Worm (Caenorhabditis elegans): ENCODE data around the gene spn-4.

spn-4 gene

DNA sequence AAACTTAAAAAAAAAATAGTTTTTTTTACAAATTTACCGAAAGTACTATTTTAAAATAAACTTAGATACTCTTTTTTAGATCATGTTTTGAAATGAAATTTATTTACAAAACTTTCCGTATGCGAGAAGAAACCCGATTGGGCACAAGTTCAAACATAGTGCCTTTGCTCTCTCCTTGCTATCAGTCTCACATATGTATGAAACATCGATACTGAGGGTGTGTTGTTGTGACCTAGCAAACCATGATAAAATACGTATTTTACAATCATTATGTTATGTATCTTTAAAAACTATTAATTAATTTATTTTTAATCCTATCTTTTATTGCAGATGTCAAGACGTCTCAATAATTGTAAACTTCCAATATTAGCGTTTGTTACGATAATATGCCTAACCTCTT lies 25.4 kb upstream of the spn-4 start:
- TF ChIP-seq nhr-41 (GFP tag; IDR thresholded peaks at IDR 0.05), result no peak
- TF ChIP-seq pqm-1 (tag; optimal IDR thresholded peaks at IDR 0.05), result peak; percentile 71
- TF ChIP-seq daf-16 (GFP tag; optimal IDR thresholded peaks at IDR 0.05), result no peak
- TF ChIP-seq daf-16 (tag; optimal IDR thresholded peaks at IDR 0.05), result peak; percentile 64
- TF ChIP-seq nhr-28 (tag; optimal IDR thresholded peaks at IDR 0.05), result peak; percentile 73
- no peak for TF ChIP-seq nhr-11 (tag; optimal IDR thresholded peaks at IDR 0.05)

DNA sequence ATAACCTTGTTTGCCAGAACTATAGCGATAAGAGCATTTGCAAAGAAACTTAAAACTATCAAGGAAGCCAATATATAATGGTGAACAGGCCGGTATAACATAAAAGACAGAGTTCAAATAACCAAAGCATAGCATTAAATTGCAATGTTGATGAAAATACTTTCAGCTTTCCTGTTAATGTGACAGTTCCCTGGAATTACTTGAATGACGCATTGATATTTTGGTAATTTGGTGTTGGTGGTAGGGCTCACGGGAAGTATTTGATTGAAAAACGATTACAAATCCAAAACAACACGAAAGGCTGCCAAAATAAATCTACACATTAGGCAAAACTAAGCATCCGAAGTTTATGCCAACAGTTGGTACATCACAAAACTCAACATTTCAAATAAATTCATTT lies 24.3 kb upstream of the spn-4 start, which contains the start of gene dmsr-16:
TSS of gene dmsr-16 (minus strand) at position 101 of the 400 bp plus-strand sequence.
- peak in 1 of 2 experiments; percentile 34 for TF ChIP-seq unc-62 (GFP tag; optimal IDR thresholded peaks at IDR 0.05 in 1 of 2)
- no peak for TF ChIP-seq unc-62 (tag; optimal IDR thresholded peaks at IDR 0.05)
- TF ChIP-seq lin-29 (GFP tag; IDR thresholded peaks at IDR 0.05), result no peak

DNA sequence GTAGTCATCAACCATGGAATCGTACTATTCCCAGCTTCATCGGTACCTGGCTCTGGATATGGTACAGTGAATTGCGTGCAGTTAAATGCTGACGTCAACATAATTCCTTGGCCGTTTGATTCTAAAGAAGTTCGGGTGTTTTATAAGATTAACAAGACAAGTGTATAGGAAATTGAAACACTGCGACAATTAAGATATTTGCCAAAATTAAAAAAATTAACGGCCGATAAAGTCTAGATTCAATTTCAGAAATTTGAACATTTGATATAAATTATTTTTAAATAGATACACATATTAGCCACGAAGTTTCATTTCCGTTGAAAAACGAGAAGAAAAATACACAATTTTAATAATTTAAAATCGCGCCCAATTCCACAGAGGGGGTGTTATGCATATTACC lies 21.6 kb upstream of the spn-4 start, which contains the start of gene dmsr-12:
TSS of gene dmsr-12 (minus strand) at position 101 of the 400 bp plus-strand sequence.
- TF ChIP-seq mes-2 (tag; optimal IDR thresholded peaks at IDR 0.05; ENCODE audit: poor library complexity, severe bottlenecking) (no peak), set-16 (GFP tag; IDR thresholded peaks at IDR 0.05) (no peak), sdz-12 (GFP tag; optimal IDR thresholded peaks at IDR 0.05) (no peak), mdt-29 (GFP tag; IDR thresholded peaks at IDR 0.05) (no peak), php-3 (GFP tag; IDR thresholded peaks at IDR 0.05) (no peak), nhr-77 (tag; optimal IDR thresholded peaks at IDR 0.05) (no peak), daf-8 (GFP tag; IDR thresholded peaks at IDR 0.05) (no peak), lin-15B (tag; optimal IDR thresholded peaks at IDR 0.05) (no peak), egl-27 (tag; optimal IDR thresholded peaks at IDR 0.05) (no peak), zip-2 (tag; optimal IDR thresholded peaks at IDR 0.05) (no peak)

DNA sequence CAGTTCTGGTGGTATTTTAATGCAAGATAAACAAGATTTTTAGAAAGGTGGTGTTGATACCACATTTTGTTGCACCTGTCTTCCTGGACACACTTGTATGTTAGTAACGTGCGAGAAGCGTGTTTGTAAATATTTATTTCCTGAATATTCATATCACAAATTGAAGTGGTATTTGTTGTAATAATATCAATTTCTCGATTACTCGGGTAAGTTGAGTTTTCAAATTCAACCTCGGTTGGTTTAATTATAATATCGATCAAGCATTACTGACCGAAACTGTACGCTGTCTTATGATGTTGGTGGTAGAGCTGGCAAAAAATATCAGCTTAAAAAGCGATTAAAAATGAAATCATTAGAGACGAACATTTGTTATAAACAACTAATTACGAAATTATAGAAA lies 19.3 kb upstream of the spn-4 start, which contains the start of gene dmsr-11:
TSS of gene dmsr-11 (minus strand) at position 101 of the 400 bp plus-strand sequence.
- TF ChIP-seq lim-7 (GFP tag; IDR thresholded peaks at IDR 0.05), result no peak
- no peak for TF ChIP-seq ctbp-1 (GFP tag; IDR thresholded peaks at IDR 0.05)
- TF ChIP-seq lsy-2 (tag; optimal IDR thresholded peaks at IDR 0.05), result no peak
- no peak for TF ChIP-seq nhr-48 (tag; optimal IDR thresholded peaks at IDR 0.05)
- TF ChIP-seq nhr-10 (tag; optimal IDR thresholded peaks at IDR 0.05), result no peak
- TF ChIP-seq daf-19 (GFP tag; conservative IDR thresholded peaks at IDR 0.05), result no peak
- TF ChIP-seq mdt-29 (GFP tag; IDR thresholded peaks at IDR 0.05), result no peak
- TF ChIP-seq ceh-62 (tag; optimal IDR thresholded peaks at IDR 0.05), result no peak
- TF ChIP-seq daf-12 (tag; optimal IDR thresholded peaks at IDR 0.05), result no peak
- no peak for TF ChIP-seq F26F4.8 (GFP tag; conservative IDR thresholded peaks at IDR 0.05)
- TF ChIP-seq lin-39 (tag; optimal IDR thresholded peaks at IDR 0.05), result no peak
- no peak for TF ChIP-seq nhr-11 (tag; optimal IDR thresholded peaks at IDR 0.05)
- no peak for TF ChIP-seq cey-2 (tag; optimal IDR thresholded peaks at IDR 0.05; ENCODE audit: borderline replicate concordance, insufficient read depth)

DNA sequence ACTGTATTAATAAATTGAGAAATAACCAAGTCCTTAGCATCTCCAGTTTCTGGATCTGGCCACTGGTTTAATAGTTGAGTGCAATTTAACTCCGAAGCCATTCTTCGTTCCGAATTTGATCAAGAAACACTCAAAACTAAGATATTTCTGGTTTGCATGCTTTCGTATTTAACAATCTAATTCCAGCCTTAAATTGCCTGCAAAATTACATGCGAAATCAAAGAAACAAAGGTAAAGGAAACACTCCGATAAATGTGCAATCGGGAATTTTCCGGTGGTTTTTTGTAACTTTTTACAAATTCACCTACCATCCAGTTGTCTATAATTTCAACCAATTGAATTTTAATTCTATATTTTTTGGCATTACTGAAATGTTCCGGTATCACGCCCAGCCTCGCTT lies 17.1 kb upstream of the spn-4 start, which contains the start of gene dmsr-10:
TSS of gene dmsr-10 (minus strand) at position 101 of the 400 bp plus-strand sequence.
- TF ChIP-seq aha-1 (tag), result peak; percentile 3
- TF ChIP-seq dmd-6 (GFP tag; IDR thresholded peaks at IDR 0.05), result no peak
- TF ChIP-seq nhr-6 (tag; optimal IDR thresholded peaks at IDR 0.05), result no peak

DNA sequence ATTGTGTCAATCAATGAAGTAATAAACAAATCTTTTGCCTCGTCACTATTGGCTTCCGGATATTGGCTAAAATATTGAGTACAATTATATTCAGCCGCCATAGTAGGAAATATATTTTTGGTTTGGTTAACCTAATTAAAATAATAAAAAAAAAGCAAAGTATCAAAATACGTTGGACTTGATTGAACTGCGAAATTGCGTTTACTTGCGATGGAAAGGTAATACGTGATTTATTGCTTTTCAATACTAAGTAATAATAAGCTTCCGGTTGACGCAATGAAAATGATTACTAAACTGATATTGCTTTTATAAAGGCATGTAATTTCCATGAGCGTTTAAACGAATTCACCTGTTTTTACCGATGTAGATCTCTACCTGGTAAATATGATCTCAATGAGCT lies 14.9 kb upstream of the spn-4 start, which contains the start of gene dmsr-9:
TSS of gene dmsr-9 (minus strand) at position 101 of the 400 bp plus-strand sequence.
- no peak for TF ChIP-seq unc-39 (tag; optimal IDR thresholded peaks at IDR 0.05)
- TF ChIP-seq F26F4.8 (GFP tag; conservative IDR thresholded peaks at IDR 0.05), result no peak
- no peak for TF ChIP-seq F10B5.3 (tag; optimal IDR thresholded peaks at IDR 0.05)
- TF ChIP-seq lin-29 (GFP tag; IDR thresholded peaks at IDR 0.05), result no peak
- TF ChIP-seq sdz-12 (GFP tag; optimal IDR thresholded peaks at IDR 0.05), result no peak
- TF ChIP-seq nhr-77 (tag; optimal IDR thresholded peaks at IDR 0.05), result no peak
- TF ChIP-seq aha-1 (tag), result no peak
- no peak for TF ChIP-seq unc-130 (GFP tag; optimal IDR thresholded peaks at IDR 0.05)
- TF ChIP-seq lin-1 (GFP tag; IDR thresholded peaks at IDR 0.05), result no peak
- TF ChIP-seq F49E8.2 (tag; optimal IDR thresholded peaks at IDR 0.05; ENCODE audit: borderline replicate concordance), result no peak
- no peak for TF ChIP-seq fkh-10 (GFP tag; optimal IDR thresholded peaks at IDR 0.05)
- TF ChIP-seq nhr-25 (tag; optimal IDR thresholded peaks at IDR 0.05; ENCODE audit: borderline replicate concordance, insufficient read depth), result no peak
- TF ChIP-seq hif-1 (tag; optimal IDR thresholded peaks at IDR 0.05), result no peak
- no peak for TF ChIP-seq hlh-11 (tag; optimal IDR thresholded peaks at IDR 0.05)

Data from whole organism, L4 larva.